Worm (Caenorhabditis elegans) whole organism, dauer: ENCODE measurements around the gene Y9C12A.1.

Source experiments
- unc-62 ChIP-seq: sonication (generic microtip); optimal IDR thresholded peaks from 2 replicates; lab custom pipeline; 2017; ENCODE audit warnings: missing biosample characterization, missing genetic modification reagents, missing genetic modification characterization

Y9C12A.1 gene

DNA sequence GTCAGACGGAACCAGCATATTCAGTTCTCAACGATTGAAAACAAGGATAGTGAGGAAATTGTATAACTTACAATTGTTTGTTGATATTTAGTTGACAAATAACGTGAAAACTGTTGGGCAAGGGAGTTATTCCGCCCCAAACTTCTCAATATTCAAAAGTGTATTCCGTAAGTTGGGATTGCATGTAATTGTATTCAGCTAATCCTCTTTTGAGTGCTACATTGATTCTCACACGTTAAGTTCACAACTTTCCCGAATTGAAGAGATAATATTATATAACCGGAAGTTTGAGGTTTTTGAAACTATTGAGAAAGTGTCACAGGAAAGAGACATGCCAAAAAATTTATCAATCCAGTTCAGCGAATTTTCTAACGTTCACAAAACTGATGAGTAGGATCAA, 27.8 kb downstream of the Y9C12A.1 start, which contains the start of gene ifc-2:
Gene ifc-2, minus strand, starts transcription at position 101 of the 400 bp plus-strand sequence.
- no peak for TF ChIP-seq unc-62 (GFP tag; lab: Kevin White, UChicago)

DNA sequence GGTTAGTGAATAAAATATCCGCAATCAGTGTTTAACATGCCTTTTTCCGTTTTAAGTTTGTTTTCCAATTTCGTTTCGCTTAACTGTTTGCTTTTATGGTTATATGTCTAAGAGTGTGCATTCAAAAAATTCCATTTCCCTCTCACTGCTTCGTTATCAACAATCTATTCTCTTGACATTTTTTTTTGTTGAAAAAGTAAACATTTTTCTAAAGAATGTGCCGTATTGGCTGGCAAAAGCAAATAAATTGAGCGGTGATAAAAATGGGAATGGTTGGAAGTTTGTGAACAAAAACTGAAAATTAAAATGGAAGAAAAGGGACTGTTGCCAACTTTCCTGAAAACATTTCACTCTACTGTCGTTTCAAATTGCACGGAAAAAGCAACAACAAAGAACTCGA, 31.0 kb downstream of the Y9C12A.1 start:
- no peak for TF ChIP-seq unc-62 (GFP tag; lab: Kevin White, UChicago)

DNA sequence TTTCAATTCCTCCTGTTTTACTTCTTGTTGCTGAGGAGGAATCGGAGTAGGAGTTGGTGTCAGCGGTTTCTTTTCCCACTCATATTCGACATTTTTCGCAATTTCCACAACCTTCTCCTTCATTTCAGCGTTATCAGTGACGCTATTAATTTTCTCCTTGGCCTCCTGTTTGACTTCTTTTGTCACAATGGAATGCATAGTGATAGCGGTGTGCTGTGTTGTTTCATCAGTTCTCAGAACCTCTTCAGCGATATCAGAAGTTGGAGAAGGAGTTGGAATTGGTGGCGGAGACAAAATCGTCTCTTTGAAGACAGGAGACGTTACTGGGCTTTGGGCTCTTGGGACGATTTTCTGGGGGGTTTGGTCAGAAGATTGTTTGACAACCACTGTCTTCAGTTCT, 36.1 kb downstream of the Y9C12A.1 start:
- TF ChIP-seq unc-62 (GFP tag; lab: Kevin White, UChicago), result no peak

DNA sequence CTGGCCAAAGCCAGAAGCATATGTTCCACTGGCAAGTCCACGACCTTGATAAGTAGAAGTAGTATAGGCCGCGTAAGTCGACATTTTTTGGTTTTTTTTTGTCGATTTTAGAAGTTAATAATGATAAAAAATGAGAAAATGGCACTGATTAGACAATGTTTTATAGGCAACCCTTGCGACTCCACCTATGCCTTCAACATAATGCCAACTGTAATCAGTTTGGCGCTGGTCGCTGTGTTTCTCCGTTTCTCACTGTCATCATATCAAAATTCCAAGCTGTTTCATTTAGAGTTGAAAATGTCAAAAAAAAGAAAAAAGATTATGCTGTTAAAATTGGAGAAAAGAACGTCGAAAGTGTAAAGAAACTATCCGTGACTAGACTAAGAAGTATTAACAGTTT, 37.0 kb downstream of the Y9C12A.1 start:
- no peak for TF ChIP-seq unc-62 (GFP tag; lab: Kevin White, UChicago)

DNA sequence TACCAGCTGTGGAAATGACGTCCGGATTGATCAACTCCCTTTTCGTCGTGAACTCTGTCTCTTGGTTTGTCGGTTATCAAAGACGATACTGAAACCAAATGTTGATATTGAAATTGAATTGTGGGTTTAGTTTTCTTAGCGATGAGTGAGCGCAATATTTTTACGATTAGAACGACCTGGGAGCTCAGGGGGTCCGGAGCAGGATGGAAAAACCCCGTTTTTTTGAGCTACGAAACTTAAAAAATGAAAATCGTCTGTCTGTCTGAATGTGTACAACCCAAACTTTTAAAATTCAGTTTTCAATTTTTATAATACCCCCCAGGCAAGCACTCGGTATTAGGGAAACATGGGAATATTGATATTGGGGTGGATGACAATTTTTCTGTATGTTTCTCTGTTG, 39.8 kb downstream of the Y9C12A.1 start:
- no peak for TF ChIP-seq unc-62 (GFP tag; lab: Kevin White, UChicago)

DNA sequence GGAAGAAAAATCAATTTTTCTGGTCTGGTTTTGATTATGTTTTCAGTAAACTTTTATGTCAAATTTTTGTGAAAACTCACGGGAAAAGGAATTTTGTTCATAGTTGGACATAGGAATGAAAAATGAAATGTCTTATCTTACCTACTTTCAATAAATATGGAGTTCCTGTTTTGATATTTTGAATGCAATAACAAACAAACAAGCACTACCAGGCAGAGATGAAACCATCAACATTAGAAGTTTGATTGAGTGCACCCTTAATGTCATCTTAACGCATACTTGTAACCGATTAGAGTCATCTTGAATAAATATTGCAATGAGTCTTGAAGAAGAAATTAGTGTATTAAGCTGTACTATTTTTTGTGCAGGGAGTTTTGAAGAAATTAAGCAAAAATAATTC, 41.2 kb downstream of the Y9C12A.1 start, which contains the start of gene M6.11:
Gene M6.11, minus strand, starts transcription at position 101 of the 400 bp plus-strand sequence.
- TF ChIP-seq unc-62 (GFP tag; lab: Kevin White, UChicago), result no peak

DNA sequence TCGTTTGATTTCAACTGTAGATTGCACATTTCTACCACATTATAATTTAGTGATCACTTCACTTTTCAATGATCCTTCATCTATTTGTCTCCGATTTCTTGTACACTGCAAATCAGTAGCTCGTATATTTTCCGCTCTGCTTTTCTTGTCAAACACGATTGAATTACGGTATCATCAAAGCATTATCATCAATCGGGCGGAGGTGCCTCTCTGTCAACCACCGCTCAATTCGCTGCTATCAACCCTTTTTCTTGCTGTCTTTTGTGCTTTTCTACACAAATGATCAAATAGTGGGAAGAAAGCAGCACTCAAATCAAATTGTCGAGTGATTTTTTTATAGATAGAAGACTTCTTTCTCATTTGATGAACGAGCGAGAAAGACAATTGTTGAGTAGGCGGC, 45.0 kb downstream of the Y9C12A.1 start:
- no peak for TF ChIP-seq unc-62 (GFP tag; lab: Kevin White, UChicago)

DNA sequence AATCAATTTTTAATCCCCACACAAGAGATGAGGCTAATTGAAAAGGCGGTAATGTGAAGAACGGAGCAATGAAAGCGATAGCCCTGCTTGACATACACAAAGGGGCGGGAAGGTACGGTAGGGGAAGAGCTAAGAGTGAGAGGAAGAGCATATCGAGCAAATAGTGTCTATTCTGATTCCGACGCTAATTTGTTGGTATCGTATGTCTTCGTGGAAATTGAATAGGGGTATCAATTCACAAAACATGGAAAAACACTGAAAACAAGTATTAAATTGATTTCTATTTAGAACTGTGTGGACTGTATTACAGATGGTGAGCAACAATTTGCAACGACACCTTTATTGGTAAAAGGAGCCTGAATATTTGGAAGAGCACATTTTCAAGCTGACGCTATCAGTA, 45.7 kb downstream of the Y9C12A.1 start, which contains the start of gene pha-2:
Gene pha-2, minus strand, starts transcription at position 101 of the 400 bp plus-strand sequence.
- TF ChIP-seq unc-62 (GFP tag; lab: Kevin White, UChicago), result no peak
